Worm (Caenorhabditis elegans): ENCODE measurements around the gene tnt-4.

tnt-4 gene

ce11 chrV:2018689-2019088 lies 26.0 kb upstream of the tnt-4 start, which contains the start of gene F59A7.14:
Gene F59A7.14 (plus strand): TSS chrV:2018989.
- TF ChIP-seq aly-1 (tag; optimal IDR thresholded peaks at IDR 0.05): no peak
- TF ChIP-seq hmg-4 (GFP tag; optimal IDR thresholded peaks at IDR 0.05): no peak
- TF ChIP-seq ceh-36 (tag; optimal IDR thresholded peaks at IDR 0.05): no peak
- TF ChIP-seq tra-4 (tag; optimal IDR thresholded peaks at IDR 0.05): no peak
- TF ChIP-seq hmbx-1 (tag; optimal IDR thresholded peaks at IDR 0.05): no peak
- no peak for TF ChIP-seq pes-1 (GFP tag; IDR thresholded peaks at IDR 0.05)
- TF ChIP-seq B0310.2 (tag; optimal IDR thresholded peaks at IDR 0.05): no peak
- TF ChIP-seq sea-1 (GFP tag; conservative IDR thresholded peaks at IDR 0.05): no peak
- TF ChIP-seq ets-7 (tag; optimal IDR thresholded peaks at IDR 0.05): no peak
- no peak for TF ChIP-seq hnd-1 (tag; optimal IDR thresholded peaks at IDR 0.05)
- no peak for TF ChIP-seq tbx-11 (GFP tag; IDR thresholded peaks at IDR 0.05)
- no peak for TF ChIP-seq tbx-37 (GFP tag; conservative IDR thresholded peaks at IDR 0.05)
- no peak for TF ChIP-seq ama-1 (optimal IDR thresholded peaks at IDR 0.05)
- no peak for TF ChIP-seq scrt-1 (GFP tag; IDR thresholded peaks at IDR 0.05)

DNA sequence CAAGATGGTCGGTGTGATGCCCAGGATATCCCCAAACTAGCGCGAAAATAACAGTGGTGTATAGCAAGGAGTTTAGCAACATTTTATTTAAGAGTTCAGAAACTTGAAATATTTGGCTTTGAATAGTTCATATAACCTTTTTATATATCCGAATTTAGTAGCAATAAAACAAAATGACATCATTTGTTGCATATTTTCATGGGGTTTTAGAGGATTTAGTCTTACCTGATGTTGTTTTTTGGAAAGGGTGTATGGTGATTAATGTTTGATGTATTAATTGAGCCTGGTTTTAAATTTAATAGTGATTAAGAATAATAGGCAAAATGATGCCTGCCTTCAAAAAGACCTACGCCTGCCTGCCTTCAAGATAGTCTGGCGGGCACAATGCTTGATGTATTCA lies 23.7 kb upstream of the tnt-4 start, which contains the start of gene F59A7.2:
TSS of gene F59A7.2 (minus strand) at position 101 of the 400 bp plus-strand sequence.
- no peak for TF ChIP-seq hmbx-1 (tag; optimal IDR thresholded peaks at IDR 0.05)
- TF ChIP-seq tbx-37 (GFP tag; conservative IDR thresholded peaks at IDR 0.05): no peak

DNA sequence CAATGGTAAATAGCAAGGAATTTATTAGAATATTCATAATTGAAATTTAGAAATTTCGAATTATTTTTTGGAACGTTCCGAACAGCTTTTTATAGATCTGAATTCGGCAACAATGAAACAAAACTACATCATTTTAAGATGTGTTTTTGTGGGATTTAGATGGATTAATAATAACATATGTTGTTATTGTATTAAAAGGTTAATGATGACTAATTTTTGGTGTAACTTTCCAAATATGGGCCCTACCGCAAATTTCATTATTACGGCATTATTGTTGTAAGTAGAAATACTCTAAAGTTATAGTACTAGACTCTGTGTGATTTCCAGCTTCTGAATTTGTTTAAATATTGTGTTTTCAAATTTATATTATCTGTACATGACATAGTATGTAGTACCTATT lies 21.1 kb upstream of the tnt-4 start, which contains the start of gene F59A7.11:
TSS of gene F59A7.11 (minus strand) at position 101 of the 400 bp plus-strand sequence.
- TF ChIP-seq hmbx-1 (tag; optimal IDR thresholded peaks at IDR 0.05): no peak
- no peak for TF ChIP-seq tbx-37 (GFP tag; conservative IDR thresholded peaks at IDR 0.05)
- no peak for TF ChIP-seq tra-4 (tag; optimal IDR thresholded peaks at IDR 0.05)
- TF ChIP-seq ceh-13 (GFP tag; optimal IDR thresholded peaks at IDR 0.05): no peak
- no peak for TF ChIP-seq flt-1 (GFP tag; IDR thresholded peaks at IDR 0.05)
- no peak for TF ChIP-seq hmg-4 (GFP tag; optimal IDR thresholded peaks at IDR 0.05)
- TF ChIP-seq B0310.2 (tag; optimal IDR thresholded peaks at IDR 0.05): no peak
- no peak for TF ChIP-seq ceh-36 (tag; optimal IDR thresholded peaks at IDR 0.05)
- no peak for TF ChIP-seq ets-7 (tag; optimal IDR thresholded peaks at IDR 0.05)
- TF ChIP-seq pes-1 (GFP tag; IDR thresholded peaks at IDR 0.05): no peak
- TF ChIP-seq tbx-11 (GFP tag; IDR thresholded peaks at IDR 0.05): no peak
- no peak for TF ChIP-seq ama-1 (optimal IDR thresholded peaks at IDR 0.05)
- no peak for TF ChIP-seq F13C5.2 (tag; optimal IDR thresholded peaks at IDR 0.05)
- TF ChIP-seq sea-1 (GFP tag; conservative IDR thresholded peaks at IDR 0.05): no peak
- no peak for TF ChIP-seq aly-1 (tag; optimal IDR thresholded peaks at IDR 0.05)

DNA sequence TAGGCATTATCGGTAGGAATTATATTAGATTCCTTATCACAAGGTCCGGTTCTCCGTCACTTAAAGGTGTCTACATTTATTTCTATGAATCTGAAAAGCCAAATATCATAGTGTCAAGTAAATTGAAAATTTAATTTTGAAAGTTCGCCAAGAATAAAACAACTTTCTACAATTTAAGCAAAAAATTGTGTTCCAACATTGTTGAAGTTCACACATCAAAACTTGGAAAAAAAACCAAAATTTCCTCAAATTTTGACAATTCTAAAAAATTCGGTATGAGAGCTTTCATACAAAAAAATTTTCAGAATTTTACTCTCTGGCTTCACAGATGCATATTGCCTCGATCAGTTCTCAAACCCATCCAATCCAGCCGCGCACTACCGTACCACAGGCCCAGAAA lies 19.1 kb upstream of the tnt-4 start, which contains the start of gene F59A7.7:
TSS of gene F59A7.7 (plus strand) at position 301 of the 400 bp plus-strand sequence.
- TF ChIP-seq ceh-36 (tag; optimal IDR thresholded peaks at IDR 0.05) (no peak), tra-4 (tag; optimal IDR thresholded peaks at IDR 0.05) (no peak), pes-1 (GFP tag; IDR thresholded peaks at IDR 0.05) (no peak)

DNA sequence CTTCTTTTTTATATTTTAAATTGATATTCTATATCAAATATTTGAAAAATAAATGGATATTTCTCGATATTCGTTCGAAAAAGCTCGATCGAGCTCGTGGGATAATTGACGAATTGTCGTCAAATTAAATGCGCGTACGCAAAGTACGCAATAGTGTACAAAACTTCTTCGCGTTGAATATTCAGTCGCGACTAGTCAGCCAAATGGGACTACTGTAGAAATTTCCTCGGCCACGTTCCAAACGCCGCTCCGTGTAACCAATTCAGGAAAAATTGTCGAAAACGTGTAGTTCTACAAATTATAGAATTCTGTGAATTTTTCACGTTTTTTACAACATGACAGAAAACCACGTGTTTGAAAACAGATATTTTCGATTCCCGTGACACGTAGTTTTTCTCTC lies 15.7 kb upstream of the tnt-4 start:
- TF ChIP-seq scrt-1 (GFP tag; IDR thresholded peaks at IDR 0.05) (no peak), ets-7 (tag; optimal IDR thresholded peaks at IDR 0.05) (no peak), hmbx-1 (tag; optimal IDR thresholded peaks at IDR 0.05) (no peak), ama-1 (optimal IDR thresholded peaks at IDR 0.05) (no peak), pes-1 (GFP tag; IDR thresholded peaks at IDR 0.05) (no peak), tra-4 (tag; optimal IDR thresholded peaks at IDR 0.05) (no peak), ceh-36 (tag; optimal IDR thresholded peaks at IDR 0.05) (no peak), aly-1 (tag; optimal IDR thresholded peaks at IDR 0.05) (no peak), B0310.2 (tag; optimal IDR thresholded peaks at IDR 0.05) (no peak), sea-1 (GFP tag; conservative IDR thresholded peaks at IDR 0.05) (no peak)

DNA sequence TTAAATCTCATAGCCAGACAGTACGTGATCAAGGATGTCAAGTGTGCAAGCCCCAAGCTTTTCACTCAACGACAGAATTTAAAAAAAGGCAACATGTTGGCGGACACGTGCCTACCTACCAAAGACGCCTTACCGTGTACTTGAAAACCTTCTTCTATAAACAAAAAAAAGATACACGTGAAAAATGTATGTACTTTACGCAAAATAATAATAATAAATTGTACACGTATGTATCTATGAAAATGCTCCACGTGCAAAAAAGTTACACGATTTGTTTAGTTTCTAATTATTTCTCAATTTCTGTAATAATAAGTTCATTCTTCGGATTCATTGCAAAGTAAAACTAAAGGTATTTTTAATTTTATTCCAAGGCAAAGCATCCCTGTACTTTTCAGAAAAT lies 11.9 kb upstream of the tnt-4 start, which contains the start of gene cysl-4:
TSS of gene cysl-4 (plus strand) at position 301 of the 400 bp plus-strand sequence.
- TF ChIP-seq tbx-37 (GFP tag; conservative IDR thresholded peaks at IDR 0.05): no peak
- no peak for TF ChIP-seq ama-1 (optimal IDR thresholded peaks at IDR 0.05)
- TF ChIP-seq hmg-4 (GFP tag; optimal IDR thresholded peaks at IDR 0.05): no peak
- no peak for TF ChIP-seq ceh-13 (GFP tag; optimal IDR thresholded peaks at IDR 0.05)
- no peak for TF ChIP-seq hnd-1 (tag; optimal IDR thresholded peaks at IDR 0.05)
- TF ChIP-seq sea-1 (GFP tag; conservative IDR thresholded peaks at IDR 0.05): no peak
- TF ChIP-seq tra-4 (tag; optimal IDR thresholded peaks at IDR 0.05): no peak
- no peak for TF ChIP-seq B0310.2 (tag; optimal IDR thresholded peaks at IDR 0.05)
- no peak for TF ChIP-seq ceh-36 (tag; optimal IDR thresholded peaks at IDR 0.05)

ce11 chrV:2004229-2004628 lies 11.5 kb upstream of the tnt-4 start, which contains the start of gene clec-206:
Gene clec-206 (minus strand): TSS chrV:2004329.
- no peak for TF ChIP-seq hmg-4 (GFP tag; optimal IDR thresholded peaks at IDR 0.05)
- no peak for TF ChIP-seq ceh-13 (GFP tag; optimal IDR thresholded peaks at IDR 0.05)
- TF ChIP-seq F13C5.2 (tag; optimal IDR thresholded peaks at IDR 0.05): no peak
- TF ChIP-seq ceh-36 (tag; optimal IDR thresholded peaks at IDR 0.05): no peak
- TF ChIP-seq pes-1 (GFP tag; IDR thresholded peaks at IDR 0.05): no peak
- no peak for TF ChIP-seq scrt-1 (GFP tag; IDR thresholded peaks at IDR 0.05)
- TF ChIP-seq ama-1 (optimal IDR thresholded peaks at IDR 0.05): no peak
- no peak for TF ChIP-seq aly-1 (tag; optimal IDR thresholded peaks at IDR 0.05)
- TF ChIP-seq tra-4 (tag; optimal IDR thresholded peaks at IDR 0.05): no peak
- no peak for TF ChIP-seq B0310.2 (tag; optimal IDR thresholded peaks at IDR 0.05)
- TF ChIP-seq tbx-37 (GFP tag; conservative IDR thresholded peaks at IDR 0.05): no peak
- TF ChIP-seq tbx-11 (GFP tag; IDR thresholded peaks at IDR 0.05): no peak
- no peak for TF ChIP-seq hmbx-1 (tag; optimal IDR thresholded peaks at IDR 0.05)
- no peak for TF ChIP-seq ets-7 (tag; optimal IDR thresholded peaks at IDR 0.05)
- no peak for TF ChIP-seq flt-1 (GFP tag; IDR thresholded peaks at IDR 0.05)

- TF ChIP-seq B0310.2 (tag; optimal IDR thresholded peaks at IDR 0.05): no peak
- no peak for TF ChIP-seq tbx-37 (GFP tag; conservative IDR thresholded peaks at IDR 0.05)
- no peak for TF ChIP-seq flt-1 (GFP tag; IDR thresholded peaks at IDR 0.05)
- TF ChIP-seq pes-1 (GFP tag; IDR thresholded peaks at IDR 0.05): no peak
- no peak for TF ChIP-seq ama-1 (optimal IDR thresholded peaks at IDR 0.05)
- TF ChIP-seq ceh-13 (GFP tag; optimal IDR thresholded peaks at IDR 0.05): no peak
- TF ChIP-seq tra-4 (tag; optimal IDR thresholded peaks at IDR 0.05): no peak
- TF ChIP-seq ets-7 (tag; optimal IDR thresholded peaks at IDR 0.05): no peak
- TF ChIP-seq sea-1 (GFP tag; conservative IDR thresholded peaks at IDR 0.05): no peak
- no peak for TF ChIP-seq scrt-1 (GFP tag; IDR thresholded peaks at IDR 0.05)
- TF ChIP-seq hnd-1 (tag; optimal IDR thresholded peaks at IDR 0.05): no peak
- TF ChIP-seq ceh-36 (tag; optimal IDR thresholded peaks at IDR 0.05): no peak
- no peak for TF ChIP-seq aly-1 (tag; optimal IDR thresholded peaks at IDR 0.05)
- no peak for TF ChIP-seq hmbx-1 (tag; optimal IDR thresholded peaks at IDR 0.05)
- TF ChIP-seq hmg-4 (GFP tag; optimal IDR thresholded peaks at IDR 0.05): no peak
Measured at ce11 chrV:1999531-2000094, 6.9 kb upstream of the tnt-4 start, which contains the start of gene alh-5. Gene alh-5 (minus strand): TSS chrV:1999581.
